Worm (Caenorhabditis elegans) whole organism, L4/young adult: ENCODE data around the gene C02H6.1.

Experiments
- dao-5 ChIP-seq: sonication (generic microtip); optimal IDR thresholded peaks from 2 replicates; lab custom pipeline; 2016; ENCODE audit warnings: missing genotype, missing genetic modification characterization, moderate library complexity, missing compliant biosample characterization
- him-1 ChIP-seq: sonication (generic microtip); optimal IDR thresholded peaks from 2 replicates; lab custom pipeline; 2016; ENCODE audit warnings: missing genotype, missing genetic modification reagents, missing genetic modification characterization, missing compliant biosample characterization

- no peak for TF ChIP-seq him-1 (tag; lab: Kevin White, UChicago)
- no peak for TF ChIP-seq dao-5
These were observed 23.6 kb upstream of the C02H6.1 start, which contains the start of gene F18E3.11 for ce11 chrV:7413107-7413774.
